Fruit fly (Drosophila melanogaster) S2 (cell line): Measurements from ENCODE around the gene Mst85C.

Experiments used
- CG8478 ChIP-seq: fragments of >200 bp; optimal IDR thresholded peaks from 2 replicates; lab custom pipeline; 2018
- CTCF ChIP-seq, 2 experiments: fragments of >200 bp; optimal IDR thresholded peaks; 2 replicates each; lab custom pipeline; 2018

- TF ChIP-seq CG8478 (no peak), CTCF (optimal IDR thresholded peaks at IDR 0.05; lab: Kevin White, UChicago) (no peak)
Observed at dm6 chr3R:9079638-9080037, 31.2 kb downstream of the Mst85C start.
